Fruit fly (Drosophila melanogaster): ENCODE data around the gene CG1486.
A peak's percentile ranks its signal among the peaks of the same experiment; 100 is the strongest.

CG1486 gene

dm6 chrX:21323933-21324688, at the start of gene CG1486, which contains the start of gene Dd:
Gene CG1486 (plus strand): TSS chrX:21324046.
Gene Dd (minus strand): TSS chrX:21324009.
- no peak for TF ChIP-seq CG8478 (optimal IDR thresholded peaks at IDR 0.05)
- TF ChIP-seq CTCF (optimal IDR thresholded peaks at IDR 0.05) = peak in 1 of 2 experiments; percentile 23

DNA sequence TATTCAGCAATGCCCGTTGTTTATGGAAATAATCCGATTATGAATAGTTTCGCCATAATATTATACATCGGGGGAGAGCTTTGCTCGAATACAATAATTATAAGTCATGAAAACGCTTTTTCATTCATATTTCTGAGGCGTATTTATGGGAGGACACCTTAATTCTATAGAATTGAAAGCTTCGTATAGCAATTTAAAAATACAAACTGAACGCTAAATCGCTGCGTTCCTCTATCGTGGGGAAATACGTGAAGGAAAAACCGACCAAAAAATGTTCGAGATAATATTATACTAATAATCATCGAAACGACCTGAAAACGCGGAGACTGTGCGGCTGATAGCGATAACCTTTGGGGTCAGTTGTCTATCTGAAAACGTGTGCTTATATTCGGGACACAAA, 47.4 kb upstream of the CG1486 start:
- TF ChIP-seq CTCF (optimal IDR thresholded peaks at IDR 0.05) (no peak), CG8478 (optimal IDR thresholded peaks at IDR 0.05) (no peak)

dm6 chrX:21279311-21279890, 44.4 kb upstream of the CG1486 start:
- TF ChIP-seq CTCF (optimal IDR thresholded peaks at IDR 0.05) (no peak), CG8478 (optimal IDR thresholded peaks at IDR 0.05) (no peak)

- TF ChIP-seq CTCF (optimal IDR thresholded peaks at IDR 0.05) = no peak
- TF ChIP-seq CG8478 (optimal IDR thresholded peaks at IDR 0.05) = no peak
Observed at dm6 chrX:21280629-21281028, 43.2 kb upstream of the CG1486 start.

- TF ChIP-seq CTCF (optimal IDR thresholded peaks at IDR 0.05) (no peak), CG8478 (optimal IDR thresholded peaks at IDR 0.05) (peak; percentile 23)
Observed at dm6 chrX:21281039-21281911, 42.6 kb upstream of the CG1486 start, which contains the start of gene Mnr. Gene Mnr (minus strand): TSS chrX:21281171.

DNA sequence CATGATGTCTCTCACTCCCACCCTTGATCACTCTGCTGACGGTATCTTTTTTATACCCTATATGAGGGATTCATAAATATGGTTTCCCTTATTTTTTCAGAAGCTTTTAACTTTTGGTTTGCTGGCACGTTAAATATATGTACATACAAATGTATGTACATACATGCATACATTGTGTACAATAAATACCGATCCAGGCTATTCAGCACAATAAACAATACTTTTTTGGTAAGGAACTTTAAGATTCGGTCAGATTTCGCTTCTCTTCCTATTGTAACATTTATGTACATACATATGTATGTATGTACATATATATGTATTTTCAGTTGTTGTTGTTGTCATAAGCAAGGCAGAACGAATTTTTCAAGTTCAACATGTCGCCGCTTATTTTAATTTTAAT, 41.8 kb upstream of the CG1486 start:
- TF ChIP-seq CTCF (optimal IDR thresholded peaks at IDR 0.05) (no peak), CG8478 (optimal IDR thresholded peaks at IDR 0.05) (no peak)

DNA sequence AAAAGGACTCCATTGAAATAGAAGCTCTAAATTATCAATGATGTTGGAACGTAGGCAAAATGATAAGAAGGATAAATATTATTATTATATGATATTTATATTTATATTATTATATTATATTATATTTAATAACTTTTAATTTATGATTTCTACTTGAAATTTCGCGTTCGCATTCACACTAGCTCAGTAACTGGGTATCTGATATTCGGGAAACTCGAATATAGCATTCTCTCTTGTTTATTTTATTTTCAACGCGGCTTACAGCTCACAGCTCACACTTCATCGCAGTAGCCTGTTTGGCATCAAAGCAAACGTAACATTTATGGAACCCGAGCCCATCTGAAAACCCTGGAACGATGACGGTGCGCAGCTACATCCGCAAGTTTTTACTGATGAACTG, 38.8 kb upstream of the CG1486 start, which contains the start of gene CG1494:
TSS of gene CG1494 (plus strand) at position 301 of the 400 bp plus-strand sequence.
- TF ChIP-seq CG8478 (optimal IDR thresholded peaks at IDR 0.05) (no peak), CTCF (optimal IDR thresholded peaks at IDR 0.05) (no peak)

DNA sequence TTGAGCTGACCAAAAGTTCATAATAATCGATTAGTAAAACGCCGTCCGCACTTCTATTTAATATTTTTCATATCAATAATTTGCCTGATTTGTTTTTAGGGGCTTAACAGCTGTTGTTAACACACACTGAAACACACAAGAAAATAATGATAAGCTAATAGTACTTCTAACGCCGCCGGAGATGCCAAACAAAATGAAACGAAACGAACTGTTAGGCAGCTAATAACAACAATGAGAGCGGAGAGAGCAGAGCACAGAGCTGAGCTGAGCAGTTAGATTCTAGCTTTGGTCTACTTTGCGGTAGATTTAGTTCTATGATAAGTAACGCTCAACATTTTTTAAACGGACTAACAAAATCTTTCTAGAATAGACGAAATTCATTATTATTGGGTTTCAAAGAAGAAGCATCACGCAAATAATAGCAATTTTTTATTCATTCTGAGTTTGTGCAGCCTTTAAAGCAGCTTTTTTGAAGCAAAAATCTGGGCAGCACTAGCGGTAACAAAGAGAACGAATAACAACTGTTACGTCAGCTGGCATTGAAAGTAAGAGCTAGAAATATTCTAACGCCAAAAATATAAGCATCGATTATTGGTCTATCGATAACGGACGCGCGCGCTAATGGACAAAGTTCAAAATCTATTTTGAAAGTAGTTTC, 17.2 kb upstream of the CG1486 start, which contains the start of gene Abca3:
TSS of gene Abca3 (minus strand) at position 181 of the 658 bp plus-strand sequence.
- TF ChIP-seq CTCF (optimal IDR thresholded peaks at IDR 0.05) (no peak), CG8478 (optimal IDR thresholded peaks at IDR 0.05) (no peak)

- TF ChIP-seq CTCF (optimal IDR thresholded peaks at IDR 0.05) (peak in 1 of 2 experiments; percentile 15), CG8478 (optimal IDR thresholded peaks at IDR 0.05) (no peak)
Observed at dm6 chrX:21315852-21316251, 8.0 kb upstream of the CG1486 start, which contains the start of gene Rpt6. Gene Rpt6 (plus strand): TSS chrX:21316052.

dm6 chrX:21317422-21317821, 6.4 kb upstream of the CG1486 start, which contains the start of gene CG1801:
Gene CG1801 (minus strand): TSS chrX:21317522.
- TF ChIP-seq CTCF (optimal IDR thresholded peaks at IDR 0.05) (no peak), CG8478 (optimal IDR thresholded peaks at IDR 0.05) (no peak)

- TF ChIP-seq CTCF (optimal IDR thresholded peaks at IDR 0.05) (no peak), CG8478 (optimal IDR thresholded peaks at IDR 0.05) (no peak)
Observed at dm6 chrX:21319202-21319772, 4.6 kb upstream of the CG1486 start, which contains the start of the genes SLIRP1 and anox. Gene SLIRP1 (minus strand): TSS chrX:21319296. Gene anox (minus strand): TSS chrX:21319296.

DNA sequence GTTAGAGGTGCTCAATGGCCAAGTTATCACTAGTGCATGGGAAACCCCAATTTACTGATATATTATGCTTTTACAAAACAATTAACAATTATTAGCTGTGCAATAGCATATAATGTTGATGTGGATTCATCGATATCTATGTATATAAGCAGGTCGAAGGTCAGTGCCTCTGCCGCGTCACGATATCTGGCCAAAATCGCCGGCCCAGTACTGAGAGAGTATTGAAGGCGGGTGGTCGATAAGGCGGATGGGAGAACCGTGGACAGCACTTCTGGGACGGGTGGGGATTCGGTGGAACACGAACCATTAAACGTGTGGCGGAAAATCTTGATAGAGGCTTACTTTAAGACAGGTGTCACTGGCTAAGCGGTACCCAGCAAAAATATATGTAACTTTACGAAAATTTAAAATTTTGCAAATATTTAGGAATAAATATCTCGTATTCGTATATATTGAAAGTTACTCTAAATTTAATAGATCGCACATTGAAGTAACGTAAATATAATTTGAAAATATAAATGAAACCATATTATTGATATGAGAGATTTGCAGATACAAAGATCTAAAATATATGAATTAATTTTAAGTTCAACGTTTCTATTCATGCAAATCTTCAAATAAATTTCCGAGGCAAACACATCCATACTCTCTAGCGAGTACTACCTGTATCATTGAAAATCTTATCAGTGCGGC, 1.4 kb upstream of the CG1486 start:
- TF ChIP-seq CTCF (optimal IDR thresholded peaks at IDR 0.05) (no peak), CG8478 (optimal IDR thresholded peaks at IDR 0.05) (no peak)

DNA sequence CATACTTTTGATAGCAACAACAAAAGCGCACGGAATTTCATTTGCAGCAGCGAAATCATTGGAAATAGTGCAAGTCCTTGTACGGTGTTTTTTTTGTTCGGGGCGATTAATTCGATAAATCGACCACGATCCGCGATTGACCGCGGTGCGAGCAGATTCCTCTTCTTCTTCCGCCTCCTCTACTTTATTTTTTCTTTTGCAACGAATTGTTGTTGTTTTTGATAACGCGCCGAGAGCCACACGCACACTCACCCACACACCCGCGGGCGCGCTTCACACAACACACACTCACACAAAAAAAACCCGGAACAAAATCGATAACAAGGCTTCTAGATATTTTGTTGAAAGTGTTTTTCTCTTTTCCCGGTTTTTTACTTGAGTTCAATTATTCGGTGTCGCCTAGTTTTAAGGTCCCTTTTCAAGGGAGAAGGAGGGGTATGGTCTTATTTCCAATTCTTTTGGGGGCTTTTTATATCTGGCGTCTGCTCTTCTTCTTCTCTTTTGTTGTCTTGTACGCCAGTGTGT, 613 bp upstream of the CG1486 start:
- TF ChIP-seq CTCF (optimal IDR thresholded peaks at IDR 0.05) (no peak), CG8478 (optimal IDR thresholded peaks at IDR 0.05) (no peak)
